Worm (Caenorhabditis elegans): Measurements from ENCODE around the gene R07C3.13.

ce11 chrII:940779-941178 is 13.5 kb upstream of the R07C3.13 start, which contains the start of gene fbxc-36:
- TF ChIP-seq ama-1 (optimal IDR thresholded peaks at IDR 0.05): no peak
- no peak for TF ChIP-seq sea-1 (GFP tag; conservative IDR thresholded peaks at IDR 0.05)
- TF ChIP-seq tbx-37 (GFP tag; conservative IDR thresholded peaks at IDR 0.05): no peak
- no peak for TF ChIP-seq flt-1 (GFP tag; IDR thresholded peaks at IDR 0.05)
- TF ChIP-seq pes-1 (GFP tag; IDR thresholded peaks at IDR 0.05): no peak
- no peak for TF ChIP-seq hmg-4 (GFP tag; optimal IDR thresholded peaks at IDR 0.05)
- no peak for TF ChIP-seq hmbx-1 (tag; optimal IDR thresholded peaks at IDR 0.05)
